Worm (Caenorhabditis elegans) whole organism, midembryonic: ENCODE results near the gene lgc-41.

Experiments used
- cog-1 ChIP-seq: sonication (generic microtip); optimal IDR thresholded peaks from 2 replicates; lab custom pipeline; 2016; ENCODE audit warnings: missing genetic modification characterization, missing compliant biosample characterization
- flt-1 ChIP-seq: fragments of 200-800 bp; sonication (Bioruptor generic); IDR thresholded peaks from 2 replicates; pipeline ENCODE4 v1.3.6; 2022; ENCODE audit warnings: missing genetic modification characterization, missing compliant biosample characterization
- klf-2 ChIP-seq: fragments of 200-800 bp; sonication (Bioruptor generic); conservative IDR thresholded peaks from 2 replicates; pipeline ENCODE4 v1.3.6; 2022; ENCODE audit warnings: missing genetic modification reagents, missing genetic modification characterization, missing compliant biosample characterization
- med-1 ChIP-seq: sonication (generic microtip); optimal IDR thresholded peaks from 2 replicates; lab custom pipeline; 2017; ENCODE audit warnings: missing genetic modification characterization, mild to moderate bottlenecking, missing compliant biosample characterization, antibody characterized with exemption, missing genetic modification reagents; ENCODE audit not compliant: insufficient read depth
- ref-1 ChIP-seq: fragments of 200-800 bp; sonication (Bioruptor generic); conservative IDR thresholded peaks from 2 replicates; pipeline ENCODE4 v1.3.6; 2022; ENCODE audit warnings: missing genetic modification reagents, missing genetic modification characterization, missing compliant biosample characterization
- ztf-23 ChIP-seq: fragments of 200-800 bp; sonication (Bioruptor generic); IDR thresholded peaks from 2 replicates; pipeline ENCODE4 v1.3.6; 2022; ENCODE audit warnings: missing genetic modification reagents, missing genetic modification characterization, missing compliant biosample characterization

DNA sequence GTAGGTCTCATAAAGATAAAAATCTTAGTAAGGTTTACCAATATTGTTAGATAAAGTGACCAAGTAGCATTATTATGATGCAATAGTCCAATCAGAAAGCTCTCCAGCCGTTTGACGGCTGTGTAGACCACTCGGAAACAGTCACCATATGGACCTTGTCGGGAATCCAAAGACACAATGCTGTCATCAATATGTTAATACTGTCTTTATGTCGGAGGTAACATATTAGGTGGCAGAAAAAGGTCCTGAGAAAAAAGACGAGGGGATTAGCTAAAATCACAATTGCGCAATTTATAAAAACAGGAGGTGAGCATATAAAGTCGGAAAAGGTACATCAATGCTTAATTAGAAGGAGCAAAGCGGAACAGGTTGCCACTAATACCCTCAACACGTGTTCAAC, 53.9 kb downstream of the lgc-41 start:
- TF ChIP-seq klf-2 (GFP tag; lab: Robert Waterston, UW) (no peak), flt-1 (GFP tag; lab: Robert Waterston, UW) (no peak), ztf-23 (GFP tag; lab: Robert Waterston, UW) (no peak), ref-1 (GFP tag; lab: Robert Waterston, UW) (no peak), med-1 (GFP tag; lab: Kevin White, UChicago) (no peak), cog-1 (tag; lab: Kevin White, UChicago) (no peak)
